Worm (Caenorhabditis elegans): ENCODE data around the gene egas-1.

- TF ChIP-seq T22C8.4 (GFP tag; IDR thresholded peaks at IDR 0.05) (no peak), ztf-23 (GFP tag; IDR thresholded peaks at IDR 0.05) (no peak)
These were observed 29.9 kb downstream of the egas-1 start, which contains the start of gene Y69H2.10 for ce11 chrV:18670017-18670416.

All from whole organism, midembryonic.